Worm (Caenorhabditis elegans): Measurements from ENCODE around the gene ctsa-1.2.

Gene ctsa-1.2

DNA sequence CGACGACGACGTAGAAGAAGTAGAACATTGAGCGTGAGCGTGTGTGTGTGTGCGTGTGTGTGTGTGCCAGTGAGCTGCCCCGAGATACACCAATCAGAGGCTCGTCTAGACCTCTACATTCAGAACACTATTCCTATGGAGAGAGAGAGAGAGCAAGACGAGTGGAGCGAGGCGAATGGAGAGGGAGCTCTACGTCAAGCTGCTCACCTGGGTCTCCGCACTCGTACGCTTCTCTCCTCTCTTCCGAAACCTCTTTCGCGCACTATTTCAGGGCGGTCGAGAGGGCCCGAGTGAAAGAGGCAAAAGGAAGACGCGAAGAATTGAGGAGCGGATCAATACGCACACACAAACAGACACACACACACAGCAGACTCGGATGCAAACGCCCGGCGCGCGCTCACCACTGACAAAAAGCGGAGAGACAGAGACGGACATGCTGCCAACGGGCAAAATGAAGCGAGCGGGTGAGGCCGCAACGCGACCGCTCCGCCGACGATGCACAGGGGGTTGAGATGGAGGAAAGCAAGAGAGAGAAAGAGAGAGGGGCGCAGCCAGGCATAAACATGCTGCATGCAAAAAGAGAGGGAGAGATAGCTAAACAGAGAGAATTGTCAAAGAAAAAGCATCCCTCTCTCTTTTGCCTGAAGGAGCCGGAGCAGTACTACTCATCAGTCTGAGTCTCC is 10.5 kb downstream of the ctsa-1.2 start (continued):
- peak; percentile 17 to 41 (median 40) for TF ChIP-seq dpl-1 (GFP tag; optimal IDR thresholded peaks at IDR 0.05)
- peak; percentile 67 for TF ChIP-seq xbp-1 (tag; optimal IDR thresholded peaks at IDR 0.05)
- TF ChIP-seq hpl-2 (GFP tag; optimal IDR thresholded peaks at IDR 0.05): no peak
- TF ChIP-seq efl-1 (optimal IDR thresholded peaks at IDR 0.05): peak; percentile 64 to 80
- TF ChIP-seq efl-1 (GFP tag; optimal IDR thresholded peaks at IDR 0.05 in 1 of 2): peak; percentile 8 to 94
- TF ChIP-seq lin-35 (GFP tag; optimal IDR thresholded peaks at IDR 0.05): peak; percentile 54 to 59
- TF ChIP-seq tbx-2 (tag; optimal IDR thresholded peaks at IDR 0.05): peak; percentile 86
- TF ChIP-seq nhr-84 (tag; optimal IDR thresholded peaks at IDR 0.05): no peak
- TF ChIP-seq unc-30 (tag; optimal IDR thresholded peaks at IDR 0.05): no peak
- peak; percentile 56 for TF ChIP-seq nhr-90 (tag; optimal IDR thresholded peaks at IDR 0.05; ENCODE audit: poor library complexity)
- peak; percentile 86 for TF ChIP-seq irx-1 (tag; optimal IDR thresholded peaks at IDR 0.05)
- no peak for TF ChIP-seq pag-3 (tag; optimal IDR thresholded peaks at IDR 0.05; ENCODE audit: borderline replicate concordance, insufficient read depth)
- TF ChIP-seq nhr-71 (tag; optimal IDR thresholded peaks at IDR 0.05): peak; percentile 96
- TF ChIP-seq egl-13 (tag; optimal IDR thresholded peaks at IDR 0.05): peak; percentile 78
- peak; percentile 6 for TF ChIP-seq mef-2 (tag; optimal IDR thresholded peaks at IDR 0.05)
- TF ChIP-seq nhr-20 (tag; optimal IDR thresholded peaks at IDR 0.05): peak; percentile 82
- TF ChIP-seq efl-3 (GFP tag; optimal IDR thresholded peaks at IDR 0.05): no peak
- TF ChIP-seq ceh-88 (GFP tag; IDR thresholded peaks at IDR 0.05): peak; percentile 63; the same call in 1 of the 2 replicates
- no peak for TF ChIP-seq C04F5.9 (tag; optimal IDR thresholded peaks at IDR 0.05)
- TF ChIP-seq snu-23 (GFP tag; optimal IDR thresholded peaks at IDR 0.05): peak; percentile 90
- no peak for TF ChIP-seq unc-62 (GFP tag; optimal IDR thresholded peaks at IDR 0.05)
- no peak for TF ChIP-seq alr-1 (tag; optimal IDR thresholded peaks at IDR 0.05; ENCODE audit: borderline replicate concordance)
- TF ChIP-seq pax-3 (tag; optimal IDR thresholded peaks at IDR 0.05): peak; percentile 59
- TF ChIP-seq nhr-19 (GFP tag; conservative IDR thresholded peaks at IDR 0.05): peak; percentile 67; the same call in 1 of the 2 replicates
- TF ChIP-seq lsy-2 (tag; optimal IDR thresholded peaks at IDR 0.05): peak; percentile 73 to 80
- peak; percentile 94 for TF ChIP-seq swsn-7 (tag; optimal IDR thresholded peaks at IDR 0.05)
- peak; percentile 82 for TF ChIP-seq nhr-85 (tag)
- TF ChIP-seq snpc-4 (tag; optimal IDR thresholded peaks at IDR 0.05): peak; percentile 53
- TF ChIP-seq hlh-4 (tag; optimal IDR thresholded peaks at IDR 0.05): no peak
- TF ChIP-seq zip-4 (GFP tag; optimal IDR thresholded peaks at IDR 0.05): no peak
- peak; percentile 37 for TF ChIP-seq aly-2 (tag; optimal IDR thresholded peaks at IDR 0.05)
- peak in 1 of 2 experiments; percentile 54 for TF ChIP-seq mdl-1 (tag; optimal IDR thresholded peaks at IDR 0.05)
- TF ChIP-seq tlp-1 (tag; optimal IDR thresholded peaks at IDR 0.05): no peak
- no peak for TF ChIP-seq zag-1 (tag; optimal IDR thresholded peaks at IDR 0.05)
- TF ChIP-seq ceh-82 (tag; optimal IDR thresholded peaks at IDR 0.05): peak; percentile 54 to 80 (median 73)
- peak; percentile 25 for TF ChIP-seq F16B12.6 (tag; optimal IDR thresholded peaks at IDR 0.05)
- peak; percentile 92 for TF ChIP-seq ztf-4 (tag; optimal IDR thresholded peaks at IDR 0.05)
- TF ChIP-seq sox-4 (tag; optimal IDR thresholded peaks at IDR 0.05): peak; percentile 30
- TF ChIP-seq grh-1 (GFP tag; IDR thresholded peaks at IDR 0.05): no peak
- TF ChIP-seq nhr-12 (tag; optimal IDR thresholded peaks at IDR 0.05): no peak
- peak; percentile 53 for TF ChIP-seq elt-2 (tag; optimal IDR thresholded peaks at IDR 0.05)
- peak; percentile 19 for TF ChIP-seq fkh-4 (tag; optimal IDR thresholded peaks at IDR 0.05; ENCODE audit: borderline replicate concordance)
- peak; percentile 33 for TF ChIP-seq fos-1 (tag; optimal IDR thresholded peaks at IDR 0.05)
- TF ChIP-seq ceh-90 (tag; optimal IDR thresholded peaks at IDR 0.05): no peak
- peak; percentile 69 for TF ChIP-seq skn-1 (tag; optimal IDR thresholded peaks at IDR 0.05)
- TF ChIP-seq ztf-11 (tag; optimal IDR thresholded peaks at IDR 0.05): peak in 1 of 2 experiments; percentile 78
- TF ChIP-seq mep-1 (tag; optimal IDR thresholded peaks at IDR 0.05): peak; percentile 31
- TF ChIP-seq fkh-8 (tag; optimal IDR thresholded peaks at IDR 0.05): peak; percentile 91
- peak; percentile 69 for TF ChIP-seq jun-1 (tag; optimal IDR thresholded peaks at IDR 0.05)
- peak; percentile 75 for TF ChIP-seq C16A3.4 (tag; optimal IDR thresholded peaks at IDR 0.05)
- no peak for TF ChIP-seq pqm-1 (tag; optimal IDR thresholded peaks at IDR 0.05)
- TF ChIP-seq C34B4.2 (tag; optimal IDR thresholded peaks at IDR 0.05): no peak

Data from whole organism, L1 larva.